ENCODE assay signal across 4 worm cellular contexts in the genomic region with DNA sequence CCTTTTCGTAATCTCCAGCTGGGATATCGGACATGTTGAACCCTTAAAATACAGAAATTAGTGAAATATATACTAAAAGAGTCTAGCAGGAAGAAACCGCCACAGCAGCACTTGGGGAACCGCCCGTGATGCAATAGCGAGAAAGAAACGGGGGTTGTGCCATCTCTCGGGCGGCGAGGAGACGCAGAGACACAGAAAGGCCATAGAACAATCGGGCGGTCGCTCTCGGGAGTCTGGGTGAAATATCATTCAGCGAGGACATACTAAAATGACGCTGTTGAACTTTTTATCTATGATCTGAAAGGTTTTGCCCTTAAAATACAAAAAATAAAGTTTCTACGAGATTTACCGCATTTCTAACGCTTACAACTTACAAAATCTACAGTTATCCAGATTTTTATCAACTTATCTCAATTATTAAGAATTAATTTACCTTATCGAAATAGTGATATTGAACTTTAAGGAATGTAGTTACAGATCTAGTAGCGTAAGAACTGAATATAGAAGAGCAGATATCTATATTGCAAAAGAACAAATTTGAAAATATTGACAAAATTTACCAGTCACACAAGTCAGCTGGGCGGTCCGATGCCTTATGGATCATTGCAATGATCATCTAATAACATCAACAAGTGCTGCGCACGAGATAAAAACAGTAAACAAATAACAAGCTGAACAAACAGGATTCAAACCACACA.
TF ChIP-seq lines count a peak whose summit lies in the region.

A gene (minus strand): TSS at position 605 of the 698 bp plus-strand sequence.

TF ChIP-seq in whole organism, L2 larva, 48 proteins besides CTCF, POLR2A, EP300 and RAD21 (continues in another document):
- TF ChIP-seq nhr-21 (tag; optimal IDR thresholded peaks at IDR 0.05; lab: Kevin White, UChicago) (peak; percentile 3), elt-1 (tag; optimal IDR thresholded peaks at IDR 0.05; lab: Kevin White, UChicago) (no peak), sma-3 (GFP tag; optimal IDR thresholded peaks at IDR 0.05; lab: Kevin White, UChicago) (peak; percentile 55), ztf-4 (tag; optimal IDR thresholded peaks at IDR 0.05; lab: Kevin White, UChicago) (peak; percentile 74), C34F6.9 (tag; optimal IDR thresholded peaks at IDR 0.05; lab: Kevin White, UChicago) (peak; percentile 69), nhr-25 (tag; optimal IDR thresholded peaks at IDR 0.05; lab: Kevin White, UChicago) (peak; percentile 70), crh-2 (tag; optimal IDR thresholded peaks at IDR 0.05; lab: Kevin White, UChicago) (peak; percentile 61), mab-5 (tag; optimal IDR thresholded peaks at IDR 0.05; lab: Kevin White, UChicago) (peak; percentile 38), sma-9 (GFP tag; optimal IDR thresholded peaks at IDR 0.05; lab: Kevin White, UChicago) (peak; percentile 80), sma-9 (tag; optimal IDR thresholded peaks at IDR 0.05; lab: Kevin White, UChicago) (no peak), Y55F3AM.14 (GFP tag; optimal IDR thresholded peaks at IDR 0.05; lab: Kevin White, UChicago) (peak; percentile 39), skn-1 (tag; optimal IDR thresholded peaks at IDR 0.05; lab: Kevin White, UChicago) (no peak), ztf-11 (tag; optimal IDR thresholded peaks at IDR 0.05; lab: Kevin White, UChicago) (no peak), fos-1 (tag; optimal IDR thresholded peaks at IDR 0.05; lab: Kevin White, UChicago) (peak; percentile 70), lin-13 (GFP tag; optimal IDR thresholded peaks at IDR 0.05; lab: Kevin White, UChicago) (peak; percentile 67), lin-11 (tag; optimal IDR thresholded peaks at IDR 0.05; lab: Kevin White, UChicago) (peak; percentile 19), nhr-12 (tag; optimal IDR thresholded peaks at IDR 0.05; lab: Kevin White, UChicago) (no peak), mdl-1 (tag; optimal IDR thresholded peaks at IDR 0.05; lab: Kevin White, UChicago) (peak in 1 of 2 experiments; percentile 16), gmeb-1 (tag; optimal IDR thresholded peaks at IDR 0.05; lab: Kevin White, UChicago) (peak; percentile 14), ceh-82 (tag; optimal IDR thresholded peaks at IDR 0.05; lab: Kevin White, UChicago) (no peak), peb-1 (tag; optimal IDR thresholded peaks at IDR 0.05; lab: Kevin White, UChicago) (no peak)

TF ChIP-seq in whole organism, L4 larva, 104 proteins besides CTCF, POLR2A, EP300 and RAD21 (continues in another document):
- peak; percentile 10; the same call in 1 of the 2 replicates for TF ChIP-seq tra-1 (GFP tag; IDR thresholded peaks at IDR 0.05; lab: Robert Waterston, UW)
- TF ChIP-seq Y75B8A.6 (GFP tag; IDR thresholded peaks at IDR 0.05; lab: Robert Waterston, UW) = 0 out of 2 replicates have a peak, but pooled peaks have one; percentile 22
- TF ChIP-seq nhr-102 (tag; optimal IDR thresholded peaks at IDR 0.05; lab: Kevin White, UChicago) = peak; percentile 47
- no peak for TF ChIP-seq F26F4.8 (GFP tag; conservative IDR thresholded peaks at IDR 0.05; lab: Robert Waterston, UW)
- 0 out of 2 replicates have a peak, but pooled peaks have one; percentile 44 for TF ChIP-seq ctbp-1 (GFP tag; IDR thresholded peaks at IDR 0.05; lab: Robert Waterston, UW)
- TF ChIP-seq php-3 (GFP tag; IDR thresholded peaks at IDR 0.05; lab: Robert Waterston, UW) = 0 out of 2 replicates have a peak, but pooled peaks have one; percentile 9
- TF ChIP-seq egl-43 (GFP tag; IDR thresholded peaks at IDR 0.05; lab: Robert Waterston, UW) = peak; percentile 84
- TF ChIP-seq Y5F2A.4 (GFP tag; optimal IDR thresholded peaks at IDR 0.05; lab: Kevin White, UChicago) = no peak
- TF ChIP-seq vab-7 (GFP tag; IDR thresholded peaks at IDR 0.05; lab: Robert Waterston, UW) = peak; percentile 37; the same call in 1 of the 2 replicates
- no peak for TF ChIP-seq ceh-20 (GFP tag; IDR thresholded peaks at IDR 0.05; lab: Robert Waterston, UW)
- no peak for TF ChIP-seq attf-4 (tag; optimal IDR thresholded peaks at IDR 0.05; lab: Kevin White, UChicago)
- TF ChIP-seq sdz-12 (GFP tag; optimal IDR thresholded peaks at IDR 0.05; lab: Kevin White, UChicago) = no peak
- peak; percentile 57 for TF ChIP-seq nhr-48 (tag; optimal IDR thresholded peaks at IDR 0.05; lab: Kevin White, UChicago)
- TF ChIP-seq nhr-6 (tag; optimal IDR thresholded peaks at IDR 0.05; lab: Kevin White, UChicago) = peak; percentile 61
- TF ChIP-seq unc-62 (GFP tag; optimal IDR thresholded peaks at IDR 0.05 in 1 of 2; lab: Kevin White, UChicago) = peak in 1 of 2 experiments; percentile 8
- no peak for TF ChIP-seq unc-62 (tag; optimal IDR thresholded peaks at IDR 0.05; lab: Kevin White, UChicago)
- TF ChIP-seq ama-1 (optimal IDR thresholded peaks at IDR 0.05; lab: Kevin White, UChicago) = peak; percentile 78
- peak; percentile 18 for TF ChIP-seq hlh-30 (tag; optimal IDR thresholded peaks at IDR 0.05; lab: Kevin White, UChicago; ENCODE audit: insufficient read depth)
- TF ChIP-seq jun-1 (tag; optimal IDR thresholded peaks at IDR 0.05; lab: Kevin White, UChicago) = peak; percentile 24
- peak; percentile 36 for TF ChIP-seq lin-13 (GFP tag; optimal IDR thresholded peaks at IDR 0.05; lab: Kevin White, UChicago)

TF ChIP-seq in whole organism, late embryonic, 69 proteins besides CTCF, POLR2A, EP300 and RAD21:
- TF ChIP-seq ceh-18 (tag; optimal IDR thresholded peaks at IDR 0.05; lab: Kevin White, UChicago) = peak; percentile 15
- peak; percentile 9 for TF ChIP-seq tbx-2 (tag; optimal IDR thresholded peaks at IDR 0.05; lab: Kevin White, UChicago)
- TF ChIP-seq T23F11.4 (GFP tag; optimal IDR thresholded peaks at IDR 0.05; lab: Kevin White, UChicago) = no peak
- peak; percentile 22 for TF ChIP-seq unc-55 (GFP tag; optimal IDR thresholded peaks at IDR 0.05; lab: Kevin White, UChicago)
- TF ChIP-seq elt-4 (tag; optimal IDR thresholded peaks at IDR 0.05; lab: Kevin White, UChicago) = no peak
- TF ChIP-seq rnt-1 (tag; optimal IDR thresholded peaks at IDR 0.05; lab: Kevin White, UChicago) = peak; percentile 45
- TF ChIP-seq nfya-1 (tag; optimal IDR thresholded peaks at IDR 0.05; lab: Kevin White, UChicago) = peak; percentile 62
- TF ChIP-seq unc-86 (tag; optimal IDR thresholded peaks at IDR 0.05; lab: Kevin White, UChicago) = no peak
- TF ChIP-seq Y22D7AL.16 (tag; optimal IDR thresholded peaks at IDR 0.05; lab: Kevin White, UChicago) = no peak
- TF ChIP-seq fkh-10 (GFP tag; optimal IDR thresholded peaks at IDR 0.05; lab: Kevin White, UChicago) = no peak
- peak; percentile 43 for TF ChIP-seq ceh-31 (tag; optimal IDR thresholded peaks at IDR 0.05; lab: Kevin White, UChicago)
- peak; percentile 7 for TF ChIP-seq ref-2 (tag; optimal IDR thresholded peaks at IDR 0.05; lab: Kevin White, UChicago)
- peak; percentile 27 for TF ChIP-seq sdc-2 (tag; optimal IDR thresholded peaks at IDR 0.05; lab: Kevin White, UChicago)
- peak; percentile 6 for TF ChIP-seq pqm-1 (tag; optimal IDR thresholded peaks at IDR 0.05; lab: Kevin White, UChicago)
- TF ChIP-seq pha-2 (tag; optimal IDR thresholded peaks at IDR 0.05; lab: Kevin White, UChicago) = peak; percentile 28
- TF ChIP-seq unc-42 (tag; optimal IDR thresholded peaks at IDR 0.05; lab: Kevin White, UChicago) = no peak
- TF ChIP-seq elt-2 (tag; optimal IDR thresholded peaks at IDR 0.05; lab: Kevin White, UChicago) = peak; percentile 62
- no peak for TF ChIP-seq F13H6.1 (tag; optimal IDR thresholded peaks at IDR 0.05; lab: Kevin White, UChicago)
- TF ChIP-seq ceh-34 (tag; optimal IDR thresholded peaks at IDR 0.05; lab: Kevin White, UChicago) = peak; percentile 37
TF ChIP-seq in whole organism, late embryonic: peak in this region for 12.

TF ChIP-seq in whole organism, mixed stage, embryonic, 35 proteins besides CTCF, POLR2A, EP300 and RAD21:
- peak; percentile 33 for TF ChIP-seq drap-1 (GFP tag; optimal IDR thresholded peaks at IDR 0.05; lab: Kevin White, UChicago)
- peak; percentile 58 for TF ChIP-seq sptf-1 (tag; optimal IDR thresholded peaks at IDR 0.05; lab: Kevin White, UChicago)
- TF ChIP-seq mep-1 (tag; optimal IDR thresholded peaks at IDR 0.05; lab: Kevin White, UChicago) = peak; percentile 55
- TF ChIP-seq sem-2 (GFP tag; optimal IDR thresholded peaks at IDR 0.05; lab: Kevin White, UChicago) = no peak
- TF ChIP-seq nhr-237 (tag; optimal IDR thresholded peaks at IDR 0.05; lab: Kevin White, UChicago) = peak; percentile 6
- TF ChIP-seq lsy-2 (tag; optimal IDR thresholded peaks at IDR 0.05; lab: Kevin White, UChicago) = peak; percentile 76
- TF ChIP-seq bed-3 (GFP tag; optimal IDR thresholded peaks at IDR 0.05; lab: Kevin White, UChicago) = no peak
- TF ChIP-seq ces-1 (GFP tag; optimal IDR thresholded peaks at IDR 0.05; lab: Kevin White, UChicago) = peak; percentile 22
- TF ChIP-seq M03D4.4 (tag; optimal IDR thresholded peaks at IDR 0.05; lab: Kevin White, UChicago) = peak; percentile 31
- peak; percentile 4 for TF ChIP-seq flh-1 (GFP tag; optimal IDR thresholded peaks at IDR 0.05; lab: Kevin White, UChicago)
- no peak for TF ChIP-seq ztf-11 (tag; optimal IDR thresholded peaks at IDR 0.05; lab: Kevin White, UChicago)
- TF ChIP-seq zip-8 (tag; optimal IDR thresholded peaks at IDR 0.05; lab: Kevin White, UChicago) = peak; percentile 30
- no peak for TF ChIP-seq snpc-4 (tag; optimal IDR thresholded peaks at IDR 0.05; lab: Kevin White, UChicago)
- TF ChIP-seq ham-2 (GFP tag; optimal IDR thresholded peaks at IDR 0.05; lab: Kevin White, UChicago) = no peak
- no peak for TF ChIP-seq elt-3 (tag; optimal IDR thresholded peaks at IDR 0.05; lab: Kevin White, UChicago)
- no peak for TF ChIP-seq ceh-83 (GFP tag; optimal IDR thresholded peaks at IDR 0.05; lab: Kevin White, UChicago)
- TF ChIP-seq lin-13 (tag; optimal IDR thresholded peaks at IDR 0.05; lab: Kevin White, UChicago) = no peak
- peak; percentile 22 for TF ChIP-seq pha-4 (tag; optimal IDR thresholded peaks at IDR 0.05; lab: Kevin White, UChicago)
- TF ChIP-seq lin-32 (GFP tag; optimal IDR thresholded peaks at IDR 0.05; lab: Kevin White, UChicago) = no peak
- TF ChIP-seq mls-2 (tag; optimal IDR thresholded peaks at IDR 0.05; lab: Kevin White, UChicago) = no peak
